Worm (Caenorhabditis elegans) whole organism, L4/young adult: Measurements from ENCODE around the gene fbxb-106.

Experiments used
- W03F9.2 ChIP-seq: fragments of 150-350 bp; optimal IDR thresholded peaks from 2 replicates; lab custom pipeline; 2014; ENCODE audit warnings: missing biosample characterization, missing genetic modification characterization
- him-1 ChIP-seq: sonication (generic microtip); optimal IDR thresholded peaks from 2 replicates; lab custom pipeline; 2016; ENCODE audit warnings: missing genotype, missing genetic modification reagents, missing genetic modification characterization, missing compliant biosample characterization

ce11 chrII:2726774-2727173 is 35.4 kb upstream of the fbxb-106 start:
- no peak for TF ChIP-seq W03F9.2 (tag; lab: Kevin White, UChicago)
- no peak for TF ChIP-seq him-1
